Fruit fly (Drosophila melanogaster) whole organism, embryonic: ENCODE results near the gene Elp3.

Experiments used
- Antp ChIP-seq: fragments of 200-800 bp; sonication (Bioruptor generic); optimal IDR thresholded peaks from 3 replicates; lab custom pipeline; 2016; ENCODE audit warnings: missing biosample characterization, missing genetic modification characterization
- Asciz ChIP-seq: fragments of 200-800 bp; sonication (Bioruptor generic); optimal IDR thresholded peaks from 2 replicates; lab custom pipeline; 2017; ENCODE audit warnings: missing biosample characterization, mild to moderate bottlenecking, missing genetic modification characterization, missing genetic modification reagents
- Atf-2 ChIP-seq: fragments of 200-800 bp; sonication (Bioruptor generic); optimal IDR thresholded peaks from 2 replicates; lab custom pipeline; 2016; ENCODE audit warnings: missing biosample characterization, missing genetic modification characterization
- Atf6 ChIP-seq: fragments of 200-800 bp; sonication (Bioruptor generic); IDR thresholded peaks from 2 replicates; pipeline ENCODE4 v1.3.6; 2022; ENCODE audit warnings: missing biosample characterization, missing genetic modification characterization
- CG10147 ChIP-seq: fragments of 200-800 bp; sonication (Bioruptor generic); optimal IDR thresholded peaks from 2 replicates; lab custom pipeline; 2019; ENCODE audit warnings: missing biosample characterization, mild to moderate bottlenecking, missing genetic modification characterization, moderate library complexity
- CG10654 ChIP-seq: fragments of 200-800 bp; sonication (Bioruptor generic); optimal IDR thresholded peaks from 2 replicates; lab custom pipeline; 2016; ENCODE audit warnings: missing biosample characterization, missing genetic modification characterization
- CG11085 ChIP-seq: fragments of 200-800 bp; sonication (Bioruptor generic); IDR thresholded peaks from 2 replicates; pipeline ENCODE4 v1.3.6; 2022; ENCODE audit warnings: missing biosample characterization, missing genetic modification characterization
- CG11398 ChIP-seq: fragments of 200-800 bp; sonication (Bioruptor generic); optimal IDR thresholded peaks from 2 replicates; lab custom pipeline; 2016; ENCODE audit warnings: missing biosample characterization, missing genetic modification characterization
- CG11696 ChIP-seq: fragments of 200-800 bp; sonication (Bioruptor generic); IDR thresholded peaks from 2 replicates; pipeline ENCODE4 v1.3.6; 2022; ENCODE audit warnings: missing biosample characterization, missing genetic modification characterization
- CG12299 ChIP-seq: fragments of 200-800 bp; sonication (Bioruptor generic); optimal IDR thresholded peaks from 2 replicates; lab custom pipeline; 2018; ENCODE audit warnings: missing biosample characterization, mild to moderate bottlenecking, missing genetic modification characterization
- CG1233 ChIP-seq: fragments of 200-800 bp; sonication (Bioruptor generic); optimal IDR thresholded peaks from 4 replicates; lab custom pipeline; 2018; ENCODE audit warnings: missing biosample characterization, mild to moderate bottlenecking, missing genetic modification characterization
- CG12769 ChIP-seq: fragments of 200-800 bp; sonication (Bioruptor generic); optimal IDR thresholded peaks from 2 replicates; lab custom pipeline; 2019; ENCODE audit warnings: missing biosample characterization, mild to moderate bottlenecking, missing genetic modification characterization, moderate library complexity
- CG13894 ChIP-seq: fragments of 200-800 bp; sonication (Bioruptor generic); optimal IDR thresholded peaks from 3 replicates; lab custom pipeline; 2018; ENCODE audit warnings: missing biosample characterization, mild to moderate bottlenecking, missing genetic modification characterization, moderate library complexity
- CG14014 ChIP-seq: fragments of 200-800 bp; sonication (Bioruptor generic); IDR thresholded peaks from 2 replicates; pipeline ENCODE4 v1.3.6; 2022; ENCODE audit warnings: missing biosample characterization, missing genetic modification characterization
- CG14710 ChIP-seq: fragments of 200-800 bp; sonication (Bioruptor generic); optimal IDR thresholded peaks from 3 replicates; lab custom pipeline; 2019; ENCODE audit warnings: missing biosample characterization, mild to moderate bottlenecking, missing genetic modification characterization, moderate library complexity
- CG2116 ChIP-seq: fragments of 200-800 bp; sonication (Bioruptor generic); optimal IDR thresholded peaks from 3 replicates; lab custom pipeline; 2018; ENCODE audit warnings: missing biosample characterization, mild to moderate bottlenecking, missing genetic modification characterization
- CG3726 ChIP-seq: fragments of 200-800 bp; sonication (Bioruptor generic); IDR thresholded peaks from 3 replicates; pipeline ENCODE4, ENCODE4 v1.3.6; 2022; ENCODE audit warnings: missing biosample characterization, missing genetic modification characterization
- CG42726 ChIP-seq: fragments of 200-800 bp; sonication (Bioruptor generic); IDR thresholded peaks from 2 replicates; pipeline ENCODE4 v1.3.6; 2022; ENCODE audit warnings: missing biosample characterization, missing genetic modification characterization; ENCODE audit not compliant: partially characterized antibody
- CG4282 ChIP-seq: fragments of 200-800 bp; sonication (Bioruptor generic); optimal IDR thresholded peaks from 2 replicates; lab custom pipeline; 2016; ENCODE audit warnings: missing biosample characterization, missing genetic modification characterization
- CG4328 ChIP-seq: fragments of 200-800 bp; sonication (Bioruptor generic); optimal IDR thresholded peaks from 3 replicates; lab custom pipeline; 2017; ENCODE audit warnings: missing biosample characterization, missing genetic modification reagents, missing genetic modification characterization
- CG4424 ChIP-seq: fragments of 200-800 bp; sonication (Bioruptor generic); optimal IDR thresholded peaks from 3 replicates; lab custom pipeline; 2016; ENCODE audit warnings: missing biosample characterization, missing genetic modification characterization
- CG4617 ChIP-seq: fragments of 200-800 bp; sonication (Bioruptor generic); optimal IDR thresholded peaks from 3 replicates; lab custom pipeline; 2016; ENCODE audit warnings: missing biosample characterization, missing genetic modification characterization, borderline replicate concordance
- CG7839 ChIP-seq: fragments of 200-800 bp; sonication (Bioruptor generic); optimal IDR thresholded peaks from 3 replicates; lab custom pipeline; 2018; ENCODE audit warnings: missing biosample characterization, mild to moderate bottlenecking, missing genetic modification characterization, moderate library complexity
- CG8478 ChIP-seq: fragments of >200 bp; optimal IDR thresholded peaks from 2 replicates; lab custom pipeline; 2018
- Dbx ChIP-seq: fragments of 200-800 bp; sonication (Bioruptor generic); IDR thresholded peaks from 3 replicates; pipeline ENCODE4 v1.3.6; 2022; ENCODE audit warnings: missing biosample characterization, missing genetic modification characterization
- Dfd ChIP-seq, 2 experiments: fragments of >200 bp; optimal IDR thresholded peaks; 2 replicates each; lab custom pipeline; 2017; ENCODE audit warnings: missing biosample characterization in 2 of 2, missing genetic modification characterization in 2 of 2
- ERR ChIP-seq: fragments of 200-800 bp; sonication (Bioruptor generic); optimal IDR thresholded peaks from 2 replicates; lab custom pipeline; 2016; ENCODE audit warnings: missing biosample characterization, missing genetic modification characterization
- Gug ChIP-seq: fragments of 200-800 bp; sonication (Bioruptor generic); IDR thresholded peaks from 4 replicates; pipeline ENCODE4 v1.3.6; 2022; ENCODE audit warnings: missing biosample characterization, missing genetic modification characterization
- HLH54F ChIP-seq: fragments of 200-800 bp; sonication (Bioruptor generic); optimal IDR thresholded peaks from 3 replicates; lab custom pipeline; 2016; ENCODE audit warnings: missing biosample characterization, missing genetic modification characterization
- Hey ChIP-seq: fragments of 200-800 bp; sonication (Bioruptor generic); optimal IDR thresholded peaks from 3 replicates; lab custom pipeline; 2018; ENCODE audit warnings: missing biosample characterization, mild to moderate bottlenecking, missing genetic modification characterization
- Jarid2 ChIP-seq: fragments of 200-800 bp; sonication (Bioruptor generic); optimal IDR thresholded peaks from 3 replicates; lab custom pipeline; 2017; ENCODE audit warnings: mild to moderate bottlenecking, missing biosample characterization, missing genetic modification reagents, missing genetic modification characterization
- Ravus ChIP-seq: fragments of 200-800 bp; sonication (Bioruptor generic); IDR thresholded peaks from 2 replicates; pipeline ENCODE4 v1.3.6; 2022; ENCODE audit warnings: missing biosample characterization, missing genetic modification characterization
- Sin3A ChIP-seq: fragments of >200 bp; optimal IDR thresholded peaks from 2 replicates; lab custom pipeline; 2018
- Sox100B ChIP-seq: fragments of 200-800 bp; sonication (Bioruptor generic); optimal IDR thresholded peaks from 3 replicates; lab custom pipeline; 2018; ENCODE audit warnings: missing biosample characterization, mild to moderate bottlenecking, missing genetic modification characterization
- Taf1 ChIP-seq: fragments of 200-800 bp; sonication (Bioruptor generic); IDR thresholded peaks from 2 replicates; pipeline ENCODE4 v1.3.6; 2022; ENCODE audit warnings: missing biosample characterization, missing genetic modification characterization
- Tbp ChIP-seq: fragments of >200 bp; optimal IDR thresholded peaks from 2 replicates; lab custom pipeline; 2018; ENCODE audit warnings: missing biosample characterization, missing genetic modification characterization
- YL-1 ChIP-seq: fragments of 200-800 bp; sonication (Bioruptor generic); optimal IDR thresholded peaks from 3 replicates; lab custom pipeline; 2017; ENCODE audit warnings: missing biosample characterization, mild to moderate bottlenecking, missing genetic modification characterization
- ash1 ChIP-seq: fragments of 200-800 bp; sonication (Bioruptor generic); optimal IDR thresholded peaks from 2 replicates; lab custom pipeline; 2018; ENCODE audit warnings: missing biosample characterization, mild to moderate bottlenecking, missing genetic modification characterization
- da ChIP-seq: fragments of 200-800 bp; sonication (Bioruptor generic); optimal IDR thresholded peaks from 2 replicates; lab custom pipeline; 2016; ENCODE audit warnings: missing biosample characterization, missing genetic modification characterization
- dm ChIP-seq: fragments of 200-800 bp; sonication (Bioruptor generic); optimal IDR thresholded peaks from 3 replicates; lab custom pipeline; 2016; ENCODE audit warnings: missing biosample characterization, missing genetic modification characterization
- en ChIP-seq: fragments of 200-800 bp; sonication (Bioruptor generic); optimal IDR thresholded peaks from 2 replicates; lab custom pipeline; 2016; ENCODE audit warnings: missing biosample characterization, missing genetic modification characterization
- gfzf ChIP-seq: fragments of 200-800 bp; sonication (Bioruptor generic); optimal IDR thresholded peaks from 2 replicates; lab custom pipeline; 2016; ENCODE audit warnings: missing biosample characterization, mild to moderate bottlenecking, missing genetic modification characterization, moderate library complexity
- jing ChIP-seq: fragments of 200-800 bp; sonication (Bioruptor generic); optimal IDR thresholded peaks from 2 replicates; lab custom pipeline; 2018; ENCODE audit warnings: missing biosample characterization, mild to moderate bottlenecking, missing genetic modification characterization
- knrl ChIP-seq: fragments of 200-800 bp; sonication (Bioruptor generic); IDR thresholded peaks from 3 replicates; pipeline ENCODE4 v1.3.6; 2022; ENCODE audit warnings: missing biosample characterization, missing genetic modification characterization; ENCODE audit not compliant: partially characterized antibody
- lbe ChIP-seq: fragments of 200-800 bp; sonication (Bioruptor generic); optimal IDR thresholded peaks from 2 replicates; lab custom pipeline; 2016; ENCODE audit warnings: missing biosample characterization, mild to moderate bottlenecking, missing genetic modification characterization
- nau ChIP-seq: fragments of 200-800 bp; sonication (Bioruptor generic); optimal IDR thresholded peaks from 3 replicates; lab custom pipeline; 2017; ENCODE audit warnings: missing biosample characterization, mild to moderate bottlenecking, missing genetic modification characterization, missing genetic modification reagents
- odd ChIP-seq: fragments of 200-800 bp; sonication (Bioruptor generic); optimal IDR thresholded peaks from 2 replicates; lab custom pipeline; 2017; ENCODE audit warnings: missing biosample characterization, mild to moderate bottlenecking, missing genetic modification characterization
- peb ChIP-seq: fragments of 200-800 bp; sonication (Bioruptor generic); IDR thresholded peaks from 2 replicates; pipeline ENCODE4 v1.3.6; 2022; ENCODE audit warnings: missing biosample characterization, missing genetic modification characterization
- pros ChIP-seq: fragments of 200-800 bp; sonication (Bioruptor generic); optimal IDR thresholded peaks from 3 replicates; lab custom pipeline; 2019; ENCODE audit warnings: missing biosample characterization, mild to moderate bottlenecking, missing genetic modification characterization, moderate library complexity
- sens ChIP-seq: fragments of 200-800 bp; sonication (Bioruptor generic); peaks from one replicate; lab custom pipeline; 2016; ENCODE audit warnings: missing biosample characterization, missing genetic modification characterization
- sug ChIP-seq: fragments of 200-800 bp; optimal IDR thresholded peaks from 2 replicates; lab custom pipeline; 2019; ENCODE audit warnings: missing biosample characterization, mild to moderate bottlenecking, missing genetic modification characterization, moderate library complexity
- tin ChIP-seq: fragments of 200-800 bp; sonication (Bioruptor generic); optimal IDR thresholded peaks from 3 replicates; lab custom pipeline; 2016; ENCODE audit warnings: missing biosample characterization, missing genetic modification characterization
- vfl ChIP-seq: fragments of 200-800 bp; sonication (Bioruptor generic); optimal IDR thresholded peaks from 2 replicates; lab custom pipeline; 2016; ENCODE audit warnings: missing biosample characterization, missing genetic modification characterization

Elp3 gene

DNA sequence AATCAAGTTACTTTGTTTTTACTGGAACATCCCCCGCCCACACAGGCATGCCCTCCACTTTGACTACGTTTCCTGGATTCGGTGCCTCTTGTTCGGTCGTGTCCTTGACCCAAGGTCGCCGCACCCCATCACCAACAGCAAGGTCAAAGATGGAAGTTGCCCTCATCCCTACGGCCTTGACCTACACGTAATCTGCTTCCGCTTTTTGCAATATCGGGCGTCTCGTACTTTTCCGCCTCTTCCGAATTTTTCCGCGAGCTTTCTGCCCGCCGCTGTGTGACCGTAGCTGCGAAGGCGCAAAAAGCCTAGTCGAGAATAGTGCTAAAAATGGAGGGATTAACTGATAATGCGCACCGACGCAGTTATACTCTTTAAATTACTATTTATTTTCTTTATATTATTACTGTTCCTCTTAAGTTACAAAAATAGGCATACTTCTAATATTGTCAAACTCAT lies 12.0 kb downstream of the Elp3 start, which contains the start of gene Gs1l (continued):
- TF ChIP-seq peb (GFP tag; lab: Robert Waterston, UW): no peak
- TF ChIP-seq CG14014 (GFP tag; lab: Robert Waterston, UW): peak; percentile 35; the same call in 1 of the 2 replicates
- TF ChIP-seq jing (GFP tag; lab: Kevin White, UChicago): no peak
- no peak for TF ChIP-seq odd
- peak; percentile 54 for TF ChIP-seq CG13894 (tag; lab: Kevin White, UChicago)
- TF ChIP-seq Asciz (GFP tag; lab: Kevin White, UChicago): no peak
- TF ChIP-seq CG7839 (tag; lab: Kevin White, UChicago): peak; percentile 36
- TF ChIP-seq ERR (GFP tag; lab: Kevin White, UChicago): peak; percentile 88
- no peak for TF ChIP-seq CG1233 (GFP tag; lab: Kevin White, UChicago)
- TF ChIP-seq dm (GFP tag; lab: Kevin White, UChicago): no peak
- no peak for TF ChIP-seq tin
- TF ChIP-seq vfl (GFP tag; lab: Kevin White, UChicago): no peak
- no peak for TF ChIP-seq Sox100B (GFP tag; lab: Kevin White, UChicago)
- TF ChIP-seq pros (GFP tag; lab: Kevin White, UChicago): no peak
- peak; percentile 24 for TF ChIP-seq CG10147 (GFP tag; lab: Kevin White, UChicago)
- TF ChIP-seq YL-1 (GFP tag; lab: Kevin White, UChicago): peak; percentile 18
- no peak for TF ChIP-seq Antp
- TF ChIP-seq CG14710: peak; percentile 16
- no peak for TF ChIP-seq CG8478 (lab: Kevin White, UChicago)
- no peak for TF ChIP-seq CG11085 (GFP tag; lab: Robert Waterston, UW)
- TF ChIP-seq CG11398 (GFP tag; lab: Kevin White, UChicago): no peak
- no peak for TF ChIP-seq Tbp (GFP tag; lab: Kevin White, UChicago)
- no peak for TF ChIP-seq CG12769
- TF ChIP-seq Atf6 (GFP tag; lab: Robert Waterston, UW): no peak
- no peak for TF ChIP-seq en (GFP tag; lab: Kevin White, UChicago)
- TF ChIP-seq gfzf (GFP tag; lab: Kevin White, UChicago): peak; percentile 75
- no peak for TF ChIP-seq CG4282 (GFP tag; lab: Kevin White, UChicago)
- no peak for TF ChIP-seq lbe (GFP tag; lab: Kevin White, UChicago)
- no peak for TF ChIP-seq nau (GFP tag; lab: Kevin White, UChicago)
- no peak for TF ChIP-seq CG4617 (GFP tag; lab: Kevin White, UChicago)
- no peak for TF ChIP-seq CG10654
- TF ChIP-seq CG12299: no peak
- TF ChIP-seq HLH54F: no peak
- TF ChIP-seq CG2116 (GFP tag; lab: Kevin White, UChicago): no peak
- TF ChIP-seq sug: peak; percentile 22
- TF ChIP-seq Jarid2 (GFP tag; lab: Kevin White, UChicago): no peak
- TF ChIP-seq ash1 (GFP tag; lab: Kevin White, UChicago): no peak
- TF ChIP-seq CG4328 (GFP tag; lab: Kevin White, UChicago): no peak
- no peak for TF ChIP-seq Atf-2 (GFP tag; lab: Kevin White, UChicago)
- TF ChIP-seq Sin3A (lab: Kevin White, UChicago): no peak
- no peak for TF ChIP-seq Gug (GFP tag; lab: Robert Waterston, UW)
- TF ChIP-seq da (GFP tag; lab: Kevin White, UChicago): no peak
- TF ChIP-seq CG4424 (GFP tag; lab: Kevin White, UChicago): no peak
- peak; percentile 76; the same call in 2 of the 3 replicates for TF ChIP-seq Dbx (GFP tag; lab: Robert Waterston, UW)
- TF ChIP-seq sens (GFP tag; lab: Kevin White, UChicago): peak; percentile 61
- no peak for TF ChIP-seq Ravus (GFP tag; lab: Robert Waterston, UW)
- TF ChIP-seq Hey (tag; lab: Kevin White, UChicago): no peak
- no peak for TF ChIP-seq CG42726 (GFP tag; lab: Robert Waterston, UW)
- no peak for TF ChIP-seq CG3726 (GFP tag; lab: Robert Waterston, UW)
- TF ChIP-seq Dfd (GFP tag; optimal IDR thresholded peaks at IDR 0.05; lab: Kevin White, UChicago): no peak
- 0 out of 2 replicates have a peak, but pooled peaks have one; percentile 8 for TF ChIP-seq CG11696 (GFP tag; lab: Robert Waterston, UW)
- no peak for TF ChIP-seq Taf1 (GFP tag; lab: Robert Waterston, UW)
- no peak for TF ChIP-seq knrl
